Worm (Caenorhabditis elegans) whole organism, midembryonic: ENCODE results near the gene amdh-1.

Experiments
- T22C8.4 ChIP-seq: fragments of 200-800 bp; sonication (Bioruptor generic); IDR thresholded peaks from 2 replicates; pipeline ENCODE4 v1.3.6; 2022; ENCODE audit warnings: missing genetic modification characterization, missing compliant biosample characterization
- cog-1 ChIP-seq: sonication (generic microtip); optimal IDR thresholded peaks from 2 replicates; lab custom pipeline; 2016; ENCODE audit warnings: missing genetic modification characterization, missing compliant biosample characterization
- flt-1 ChIP-seq: fragments of 200-800 bp; sonication (Bioruptor generic); IDR thresholded peaks from 2 replicates; pipeline ENCODE4 v1.3.6; 2022; ENCODE audit warnings: missing genetic modification characterization, missing compliant biosample characterization
- klf-2 ChIP-seq: fragments of 200-800 bp; sonication (Bioruptor generic); conservative IDR thresholded peaks from 2 replicates; pipeline ENCODE4 v1.3.6; 2022; ENCODE audit warnings: missing genetic modification reagents, missing genetic modification characterization, missing compliant biosample characterization
- med-1 ChIP-seq: sonication (generic microtip); optimal IDR thresholded peaks from 2 replicates; lab custom pipeline; 2017; ENCODE audit warnings: missing genetic modification characterization, mild to moderate bottlenecking, missing compliant biosample characterization, antibody characterized with exemption, missing genetic modification reagents; ENCODE audit not compliant: insufficient read depth
- ref-1 ChIP-seq: fragments of 200-800 bp; sonication (Bioruptor generic); conservative IDR thresholded peaks from 2 replicates; pipeline ENCODE4 v1.3.6; 2022; ENCODE audit warnings: missing genetic modification reagents, missing genetic modification characterization, missing compliant biosample characterization
- tab-1 ChIP-seq: fragments of 200-800 bp; sonication (Bioruptor generic); IDR thresholded peaks from 2 replicates; pipeline ENCODE4 v1.3.6; 2022; ENCODE audit warnings: missing genetic modification characterization, missing compliant biosample characterization
- ztf-23 ChIP-seq: fragments of 200-800 bp; sonication (Bioruptor generic); IDR thresholded peaks from 2 replicates; pipeline ENCODE4 v1.3.6; 2022; ENCODE audit warnings: missing genetic modification reagents, missing genetic modification characterization, missing compliant biosample characterization
- ztf-29 ChIP-seq: fragments of 200-800 bp; sonication (Bioruptor generic); IDR thresholded peaks from 2 replicates; pipeline ENCODE4 v1.3.6; 2022; ENCODE audit warnings: missing genetic modification reagents, missing genetic modification characterization, missing compliant biosample characterization

The amdh-1 gene

ce11 chrIII:6311452-6311851, 59.8 kb downstream of the amdh-1 start:
- no peak for TF ChIP-seq klf-2 (GFP tag; lab: Robert Waterston, UW)

ce11 chrIII:6312244-6312643, 60.6 kb downstream of the amdh-1 start:
- TF ChIP-seq flt-1 (GFP tag; lab: Robert Waterston, UW) (no peak), ref-1 (no peak), cog-1 (tag; lab: Kevin White, UChicago) (no peak), klf-2 (GFP tag; lab: Robert Waterston, UW) (no peak), ztf-29 (GFP tag; lab: Robert Waterston, UW) (no peak), tab-1 (GFP tag; lab: Robert Waterston, UW) (no peak), med-1 (GFP tag; lab: Kevin White, UChicago) (no peak), T22C8.4 (no peak), ztf-23 (GFP tag; lab: Robert Waterston, UW) (no peak)

- TF ChIP-seq ref-1 (no peak), ztf-29 (GFP tag; lab: Robert Waterston, UW) (no peak), klf-2 (GFP tag; lab: Robert Waterston, UW) (no peak), cog-1 (tag; lab: Kevin White, UChicago) (no peak), med-1 (GFP tag; lab: Kevin White, UChicago) (no peak), flt-1 (GFP tag; lab: Robert Waterston, UW) (no peak), T22C8.4 (no peak)
Observed at ce11 chrIII:6315515-6315914, 63.9 kb downstream of the amdh-1 start.

ce11 chrIII:6316795-6317194, 65.2 kb downstream of the amdh-1 start:
- TF ChIP-seq ref-1: no peak
- no peak for TF ChIP-seq tab-1 (GFP tag; lab: Robert Waterston, UW)
- no peak for TF ChIP-seq ztf-23 (GFP tag; lab: Robert Waterston, UW)
- TF ChIP-seq T22C8.4: no peak
- TF ChIP-seq cog-1 (tag; lab: Kevin White, UChicago): no peak
- TF ChIP-seq klf-2 (GFP tag; lab: Robert Waterston, UW): no peak
- TF ChIP-seq flt-1 (GFP tag; lab: Robert Waterston, UW): no peak
- no peak for TF ChIP-seq med-1 (GFP tag; lab: Kevin White, UChicago)
- TF ChIP-seq ztf-29 (GFP tag; lab: Robert Waterston, UW): no peak

- TF ChIP-seq cog-1 (tag; lab: Kevin White, UChicago): no peak
- no peak for TF ChIP-seq ztf-29 (GFP tag; lab: Robert Waterston, UW)
Observed at ce11 chrIII:6317345-6317744, 65.7 kb downstream of the amdh-1 start.
